Worm (Caenorhabditis elegans) whole organism, young adult: ENCODE measurements around the gene ZK353.3.

Experiments used
- B0035.1 ChIP-seq: sonication (generic microtip); optimal IDR thresholded peaks from 2 replicates; lab custom pipeline; 2016; ENCODE audit warnings: missing genetic modification characterization, mild to moderate bottlenecking, missing compliant biosample characterization, missing genotype, missing genetic modification reagents
- B0336.3 ChIP-seq: fragments of 200-800 bp; sonication (Bioruptor generic); IDR thresholded peaks from 2 replicates; pipeline ENCODE4 v1.3.6; 2022; ENCODE audit warnings: missing genetic modification characterization, missing compliant biosample characterization
- D2030.7 ChIP-seq: fragments of 200-800 bp; sonication (Bioruptor generic); IDR thresholded peaks from 2 replicates; pipeline ENCODE4 v1.3.6; 2022; ENCODE audit warnings: missing genetic modification reagents, missing genetic modification characterization, missing compliant biosample characterization
- F23B12.7 ChIP-seq: sonication (generic microtip); optimal IDR thresholded peaks from 2 replicates; lab custom pipeline; 2017; ENCODE audit warnings: missing genetic modification characterization, mild to moderate bottlenecking, missing compliant biosample characterization, antibody characterized with exemption, moderate library complexity; ENCODE audit not compliant: insufficient read depth
- F33H1.4 ChIP-seq: fragments of 200-800 bp; sonication (Bioruptor generic); IDR thresholded peaks from 2 replicates; pipeline ENCODE4 v1.3.6; 2022; ENCODE audit warnings: missing genetic modification reagents, missing genetic modification characterization, missing compliant biosample characterization
- F52B5.7 ChIP-seq: sonication (generic microtip); optimal IDR thresholded peaks from 2 replicates; lab custom pipeline; 2016; ENCODE audit warnings: mild to moderate bottlenecking, missing genetic modification characterization, missing compliant biosample characterization
- K11D2.4 ChIP-seq: fragments of 200-800 bp; sonication (Bioruptor generic); IDR thresholded peaks from 2 replicates; pipeline ENCODE4 v1.3.6; 2022; ENCODE audit warnings: missing genetic modification reagents, missing genetic modification characterization, missing compliant biosample characterization
- Y53G8AR.9 ChIP-seq: fragments of 200-800 bp; sonication (Bioruptor generic); conservative IDR thresholded peaks from 2 replicates; pipeline ENCODE4 v1.3.6; 2022; ENCODE audit warnings: missing genetic modification reagents, missing genetic modification characterization, missing compliant biosample characterization
- attf-3 ChIP-seq: fragments of 200-800 bp; sonication (Bioruptor generic); conservative IDR thresholded peaks from 2 replicates; pipeline ENCODE4 v1.3.6; 2022; ENCODE audit warnings: missing genetic modification reagents, missing genetic modification characterization, missing compliant biosample characterization
- attf-6 ChIP-seq: fragments of 200-800 bp; sonication (Bioruptor generic); IDR thresholded peaks from 2 replicates; pipeline ENCODE4 v1.3.6; 2022; ENCODE audit warnings: missing genetic modification reagents, missing genetic modification characterization, missing compliant biosample characterization
- bed-1 ChIP-seq: fragments of 200-800 bp; sonication (Bioruptor generic); IDR thresholded peaks from 2 replicates; pipeline ENCODE4 v1.3.6; 2022; ENCODE audit warnings: missing genetic modification reagents, missing genetic modification characterization, missing compliant biosample characterization
- ccch-3 ChIP-seq: fragments of 200-800 bp; sonication (Bioruptor generic); optimal IDR thresholded peaks from 2 replicates; lab custom pipeline; 2018; ENCODE audit warnings: mild to moderate bottlenecking, missing genetic modification characterization, missing compliant biosample characterization
- ceh-79 ChIP-seq: sonication (generic microtip); optimal IDR thresholded peaks from 2 replicates; lab custom pipeline; 2017; ENCODE audit warnings: mild to moderate bottlenecking, missing genetic modification characterization, missing compliant biosample characterization
- ceh-91 ChIP-seq: fragments of 200-800 bp; sonication (Bioruptor generic); IDR thresholded peaks from 2 replicates; pipeline ENCODE4 v1.3.6; 2022; ENCODE audit warnings: missing genetic modification reagents, missing genetic modification characterization, missing compliant biosample characterization
- efl-1 ChIP-seq: fragments of 150-350 bp; optimal IDR thresholded peaks from 2 replicates; lab custom pipeline; 2014; ENCODE audit warnings: missing biosample characterization, missing genetic modification reagents, missing genetic modification characterization
- egl-18 ChIP-seq: fragments of 200-800 bp; sonication (Bioruptor generic); IDR thresholded peaks from 2 replicates; pipeline ENCODE4 v1.3.6; 2022; ENCODE audit warnings: missing genetic modification reagents, missing genetic modification characterization, missing compliant biosample characterization
- gei-17 ChIP-seq: fragments of 200-800 bp; sonication (Bioruptor generic); optimal IDR thresholded peaks from 2 replicates; lab custom pipeline; 2018; ENCODE audit warnings: mild to moderate bottlenecking, missing genetic modification characterization, missing compliant biosample characterization
- him-1 ChIP-seq: sonication (generic microtip); optimal IDR thresholded peaks from 2 replicates; lab custom pipeline; 2016; ENCODE audit warnings: missing genotype, missing genetic modification reagents, missing genetic modification characterization, missing compliant biosample characterization
- hlh-12 ChIP-seq: sonication (generic microtip); optimal IDR thresholded peaks from 2 replicates; lab custom pipeline; 2016; ENCODE audit warnings: missing genetic modification characterization, missing compliant biosample characterization
- hsf-1 ChIP-seq: fragments of 200-800 bp; sonication (Bioruptor generic); IDR thresholded peaks from 2 replicates; pipeline ENCODE4 v1.3.6; 2022; ENCODE audit warnings: missing genetic modification reagents, missing genetic modification characterization, missing compliant biosample characterization
- lin-35 ChIP-seq, 3 experiments: fragments of 150-350 bp in 2 of 3; sonication (generic microtip) in 1 of 3; optimal IDR thresholded peaks; 2 replicates each; lab custom pipeline; 2014 to 2018; ENCODE audit warnings: missing biosample characterization in 3 of 3, missing genetic modification characterization in 3 of 3, missing genetic modification reagents in 3 of 3
- lin-54 ChIP-seq: fragments of 200-800 bp; sonication (Bioruptor generic); optimal IDR thresholded peaks from 2 replicates; lab custom pipeline; 2018; ENCODE audit warnings: mild to moderate bottlenecking, missing genetic modification characterization, missing compliant biosample characterization
- madf-3 ChIP-seq: fragments of 200-800 bp; sonication (Bioruptor generic); IDR thresholded peaks from 2 replicates; pipeline ENCODE4 v1.3.6; 2022; ENCODE audit warnings: missing genetic modification reagents, missing genetic modification characterization, missing compliant biosample characterization
- madf-8 ChIP-seq: fragments of 200-800 bp; sonication (Bioruptor generic); conservative IDR thresholded peaks from 2 replicates; pipeline ENCODE4 v1.3.6; 2022; ENCODE audit warnings: missing genetic modification reagents, missing genetic modification characterization, missing compliant biosample characterization
- mcd-1 ChIP-seq: fragments of 200-800 bp; sonication (Bioruptor generic); IDR thresholded peaks from 2 replicates; pipeline ENCODE4 v1.3.6; 2022; ENCODE audit warnings: missing genetic modification reagents, missing genetic modification characterization, missing compliant biosample characterization
- mes-4 ChIP-seq: sonication (generic microtip); optimal IDR thresholded peaks from 2 replicates; lab custom pipeline; 2016; ENCODE audit warnings: missing genotype, missing genetic modification characterization, missing compliant biosample characterization
- mxl-1 ChIP-seq: sonication (generic microtip); optimal IDR thresholded peaks from 2 replicates; lab custom pipeline; 2016; ENCODE audit warnings: missing genetic modification characterization, missing compliant biosample characterization
- nfya-2 ChIP-seq: fragments of 200-800 bp; sonication (Bioruptor generic); IDR thresholded peaks from 2 replicates; pipeline ENCODE4 v1.3.6; 2022; ENCODE audit warnings: missing genetic modification reagents, missing genetic modification characterization, missing compliant biosample characterization
- nhr-120 ChIP-seq: fragments of 200-800 bp; sonication (Bioruptor generic); IDR thresholded peaks from 2 replicates; pipeline ENCODE4 v1.3.6; 2022; ENCODE audit warnings: missing genetic modification characterization, missing compliant biosample characterization
- nhr-179 ChIP-seq: sonication (generic microtip); optimal IDR thresholded peaks from 2 replicates; lab custom pipeline; 2016; ENCODE audit warnings: mild to moderate bottlenecking, missing genetic modification characterization, missing compliant biosample characterization
- pbrm-1 ChIP-seq: fragments of 200-800 bp; sonication (Bioruptor generic); IDR thresholded peaks from 2 replicates; pipeline ENCODE4 v1.3.6; 2022; ENCODE audit warnings: missing genetic modification reagents, missing genetic modification characterization, missing compliant biosample characterization
- repo-1 ChIP-seq: sonication (generic microtip); optimal IDR thresholded peaks from 2 replicates; lab custom pipeline; 2017; ENCODE audit warnings: mild to moderate bottlenecking, missing genetic modification characterization, missing compliant biosample characterization
- snpc-1.1 ChIP-seq: sonication (generic microtip); optimal IDR thresholded peaks from 2 replicates; lab custom pipeline; 2017; ENCODE audit warnings: missing genetic modification characterization, mild to moderate bottlenecking, missing compliant biosample characterization, antibody characterized with exemption, moderate library complexity, missing genotype, missing genetic modification reagents; ENCODE audit not compliant: insufficient read depth
- snpc-1.3 ChIP-seq: sonication (generic microtip); optimal IDR thresholded peaks from 2 replicates; lab custom pipeline; 2017; ENCODE audit warnings: missing genetic modification characterization, mild to moderate bottlenecking, missing compliant biosample characterization, antibody characterized with exemption, moderate library complexity, missing genotype, missing genetic modification reagents; ENCODE audit not compliant: insufficient read depth
- snpc-4 ChIP-seq, 5 experiments: fragments of 150-350 bp in 1 of 5; sonication (generic microtip) in 4 of 5; optimal IDR thresholded peaks; 2 replicates each; lab custom pipeline; 2014 to 2018; ENCODE audit warnings: missing genetic modification characterization in 5 of 5, missing biosample characterization in 3 of 5, antibody characterized with exemption in 2 of 5, mild to moderate bottlenecking in 2 of 5, missing compliant biosample characterization in 2 of 5, missing genotype in 2 of 5, moderate library complexity in 2 of 5, missing genetic modification reagents in 1 of 5
- somi-1 ChIP-seq: fragments of 200-800 bp; sonication (Bioruptor generic); optimal IDR thresholded peaks from 2 replicates; lab custom pipeline; 2018; ENCODE audit warnings: mild to moderate bottlenecking, missing genetic modification characterization, missing compliant biosample characterization
- xnd-1 ChIP-seq: sonication (generic microtip); optimal IDR thresholded peaks from 2 replicates; lab custom pipeline; 2016; ENCODE audit warnings: missing genotype, missing genetic modification reagents, missing genetic modification characterization, missing compliant biosample characterization
- ztf-25 ChIP-seq: fragments of 200-800 bp; sonication (Bioruptor generic); IDR thresholded peaks from 2 replicates; pipeline ENCODE4 v1.3.6; 2022; ENCODE audit warnings: missing genetic modification reagents, missing genetic modification characterization, missing compliant biosample characterization
- ztf-26 ChIP-seq: sonication (generic microtip); optimal IDR thresholded peaks from 2 replicates; lab custom pipeline; 2017; ENCODE audit warnings: missing genetic modification characterization, missing compliant biosample characterization
- ztf-28 ChIP-seq: fragments of 200-800 bp; sonication (Bioruptor generic); IDR thresholded peaks from 2 replicates; pipeline ENCODE4 v1.3.6; 2022; ENCODE audit warnings: missing genetic modification reagents, missing genetic modification characterization, missing compliant biosample characterization
- ztf-3 ChIP-seq: fragments of 200-800 bp; sonication (Bioruptor generic); optimal IDR thresholded peaks from 2 replicates; lab custom pipeline; 2018; ENCODE audit warnings: mild to moderate bottlenecking, missing genetic modification characterization, missing compliant biosample characterization
- ztf-6 ChIP-seq: fragments of 200-800 bp; sonication (Bioruptor generic); IDR thresholded peaks from 2 replicates; pipeline ENCODE4 v1.3.6; 2022; ENCODE audit warnings: missing genetic modification reagents, missing genetic modification characterization, missing compliant biosample characterization

The ZK353.3 gene

ce11 chrIII:8439312-8439711 is 43.5 kb downstream of the ZK353.3 start, which contains the start of gene pqn-96:
pqn-96 (minus strand) TSS chrIII:8439412.
- TF ChIP-seq nhr-179 (tag; lab: Kevin White, UChicago) (no peak), B0336.3 (GFP tag; lab: Robert Waterston, UW) (no peak), hlh-12 (no peak), attf-3 (GFP tag; lab: Robert Waterston, UW) (no peak), B0035.1 (tag; lab: Kevin White, UChicago) (no peak), hsf-1 (GFP tag; lab: Robert Waterston, UW) (no peak), pbrm-1 (no peak), ztf-26 (no peak), mes-4 (no peak), xnd-1 (tag; lab: Kevin White, UChicago) (no peak), egl-18 (GFP tag; lab: Robert Waterston, UW) (no peak), F23B12.7 (tag; lab: Kevin White, UChicago) (no peak), attf-6 (GFP tag; lab: Robert Waterston, UW) (no peak), madf-8 (GFP tag; lab: Robert Waterston, UW) (no peak), F52B5.7 (no peak), repo-1 (tag; lab: Kevin White, UChicago) (no peak), mxl-1 (tag; lab: Kevin White, UChicago) (no peak), efl-1 (GFP tag; lab: Kevin White, UChicago) (no peak), somi-1 (GFP tag; lab: Kevin White, UChicago) (no peak), snpc-4 (GFP tag; optimal IDR thresholded peaks at IDR 0.05; lab: Kevin White, UChicago) (no peak), snpc-4 (tag; optimal IDR thresholded peaks at IDR 0.05; lab: Kevin White, UChicago) (no peak)

ce11 chrIII:8441298-8441697 is 45.5 kb downstream of the ZK353.3 start:
- TF ChIP-seq ceh-91 (GFP tag; lab: Robert Waterston, UW), result 0 out of 2 replicates have a peak, but pooled peaks have one; percentile 28
- TF ChIP-seq lin-54, result peak; percentile 15
- TF ChIP-seq F33H1.4 (GFP tag; lab: Robert Waterston, UW), result peak; percentile 79
- peak; percentile 32; the same call in 1 of the 2 replicates for TF ChIP-seq D2030.7 (GFP tag; lab: Robert Waterston, UW)
- peak; percentile 44; the same call in 1 of the 2 replicates for TF ChIP-seq mcd-1

DNA sequence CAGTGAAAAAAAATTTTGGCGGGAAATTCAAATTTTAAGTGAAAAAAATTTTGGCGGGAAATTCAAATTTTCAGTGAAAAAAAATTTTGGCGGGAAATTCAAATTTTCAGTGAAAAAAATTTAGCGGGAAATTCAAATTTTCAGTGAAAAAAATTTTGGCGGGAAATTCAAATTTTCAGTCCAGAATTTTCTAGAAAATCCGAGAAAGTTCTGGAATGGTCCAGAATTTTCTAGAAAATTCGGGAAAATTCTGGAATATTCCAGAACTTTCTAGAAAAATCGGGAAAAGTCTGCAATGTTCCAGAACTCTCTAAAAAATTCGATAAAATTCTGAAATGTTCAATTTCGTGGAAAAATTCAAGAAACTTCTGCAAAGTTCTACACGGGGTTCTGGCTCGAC is 46.6 kb downstream of the ZK353.3 start:
- peak; percentile 90 for TF ChIP-seq hsf-1 (GFP tag; lab: Robert Waterston, UW)

DNA sequence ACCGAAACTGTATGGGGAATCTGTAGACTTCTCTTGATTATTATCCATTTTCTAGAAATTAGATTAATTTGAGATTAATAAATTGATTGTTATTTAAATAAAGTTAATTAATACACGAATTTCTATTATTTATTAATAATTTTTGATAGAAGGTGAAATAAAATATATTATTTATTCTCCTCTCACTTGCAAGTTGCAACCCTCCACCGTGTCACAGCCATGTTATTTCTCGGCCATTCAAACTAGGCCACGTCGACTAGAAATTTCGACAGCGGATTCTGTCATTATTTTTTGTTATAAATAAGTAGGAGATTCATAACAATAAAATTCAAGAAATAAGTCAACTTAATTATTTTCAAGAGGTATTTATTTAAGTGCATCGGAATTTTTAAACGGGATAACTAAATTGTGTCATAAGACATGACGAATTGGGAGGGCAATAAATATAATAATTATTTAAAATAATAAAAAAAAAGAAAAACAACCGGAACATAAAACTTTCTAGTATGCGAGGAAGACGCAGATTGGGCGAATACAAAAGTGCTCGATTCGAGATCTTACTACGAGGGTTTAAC is 47.9 kb downstream of the ZK353.3 start, which contains the start of gene ufbp-1:
Gene ufbp-1, minus strand, starts transcription at position 51 of the 575 bp plus-strand sequence.
- TF ChIP-seq ceh-79 (tag; lab: Kevin White, UChicago) (peak; percentile 96), lin-35 (GFP tag; optimal IDR thresholded peaks at IDR 0.05; lab: Kevin White, UChicago) (peak in 1 of 3 experiments; percentile 61), K11D2.4 (GFP tag; lab: Robert Waterston, UW) (no peak), Y53G8AR.9 (GFP tag; lab: Robert Waterston, UW) (peak; percentile 93), nhr-120 (no peak), mxl-1 (tag; lab: Kevin White, UChicago) (no peak), ztf-6 (GFP tag; lab: Robert Waterston, UW) (no peak), egl-18 (GFP tag; lab: Robert Waterston, UW) (0 out of 2 replicates have a peak, but pooled peaks have one; percentile 38), gei-17 (GFP tag; lab: Kevin White, UChicago) (peak; percentile 83), lin-54 (peak; percentile 88), nfya-2 (GFP tag; lab: Robert Waterston, UW) (0 out of 2 replicates have a peak, but pooled peaks have one; percentile 57), ccch-3 (GFP tag; lab: Kevin White, UChicago) (peak; percentile 54), snpc-1.3 (tag; lab: Kevin White, UChicago) (peak; percentile 26), ztf-3 (peak; percentile 57), him-1 (tag; lab: Kevin White, UChicago) (peak; percentile 33), ztf-25 (GFP tag; lab: Robert Waterston, UW) (no peak), B0336.3 (GFP tag; lab: Robert Waterston, UW) (peak; percentile 91), bed-1 (GFP tag; lab: Robert Waterston, UW) (no peak), madf-3 (GFP tag; lab: Robert Waterston, UW) (peak; percentile 33; the same call in 1 of the 2 replicates), ztf-28 (GFP tag; lab: Robert Waterston, UW) (no peak), snpc-1.1 (tag; lab: Kevin White, UChicago) (no peak)
